Fruit fly (Drosophila melanogaster) whole organism, embryonic: Measurements from ENCODE around the gene Baldspot.
A peak's percentile ranks its signal among the peaks of the same experiment; 100 is the strongest.

Experiments used
- Abd-B ChIP-seq: fragments of 200-800 bp; sonication (Bioruptor generic); optimal IDR thresholded peaks from 2 replicates; lab custom pipeline; 2018; ENCODE audit warnings: missing biosample characterization, mild to moderate bottlenecking, missing genetic modification characterization, moderate library complexity
- CG10654 ChIP-seq: fragments of 200-800 bp; sonication (Bioruptor generic); optimal IDR thresholded peaks from 2 replicates; lab custom pipeline; 2016; ENCODE audit warnings: missing biosample characterization, missing genetic modification characterization
- CG1233 ChIP-seq: fragments of 200-800 bp; sonication (Bioruptor generic); optimal IDR thresholded peaks from 4 replicates; lab custom pipeline; 2018; ENCODE audit warnings: missing biosample characterization, mild to moderate bottlenecking, missing genetic modification characterization
- CG12659 ChIP-seq: fragments of 200-800 bp; sonication (Bioruptor generic); optimal IDR thresholded peaks from 3 replicates; lab custom pipeline; 2017; ENCODE audit warnings: mild to moderate bottlenecking, missing biosample characterization, missing genetic modification reagents, missing genetic modification characterization
- CG13775 ChIP-seq: fragments of 200-800 bp; sonication (Bioruptor generic); optimal IDR thresholded peaks from 3 replicates; lab custom pipeline; 2017; ENCODE audit warnings: missing biosample characterization, mild to moderate bottlenecking, missing genetic modification characterization
- CG14441 ChIP-seq: fragments of 200-800 bp; sonication (Bioruptor generic); IDR thresholded peaks from 2 replicates; pipeline ENCODE4 v1.3.6; 2022; ENCODE audit warnings: missing biosample characterization, missing genetic modification characterization
- CG15269 ChIP-seq: fragments of 200-800 bp; sonication (Bioruptor generic); optimal IDR thresholded peaks from 2 replicates; lab custom pipeline; 2018; ENCODE audit warnings: missing biosample characterization, mild to moderate bottlenecking, missing genetic modification characterization, moderate library complexity
- CG15514 ChIP-seq: fragments of 200-800 bp; sonication (Bioruptor generic); optimal IDR thresholded peaks from 3 replicates; lab custom pipeline; 2017; ENCODE audit warnings: missing biosample characterization, missing genetic modification characterization, mild to moderate bottlenecking, moderate library complexity, missing genetic modification reagents
- CG16813 ChIP-seq: fragments of 200-800 bp; sonication (Bioruptor generic); IDR thresholded peaks from 3 replicates; pipeline ENCODE4 v1.3.6; 2022; ENCODE audit warnings: missing biosample characterization, missing genetic modification characterization; ENCODE audit not compliant: partially characterized antibody
- CG17829 ChIP-seq: fragments of 200-800 bp; optimal IDR thresholded peaks from 2 replicates; lab custom pipeline; 2019; ENCODE audit warnings: missing biosample characterization, mild to moderate bottlenecking, missing genetic modification characterization, moderate library complexity
- CG18599 ChIP-seq: fragments of 200-800 bp; sonication (Bioruptor generic); optimal IDR thresholded peaks from 3 replicates; lab custom pipeline; 2017; ENCODE audit warnings: missing biosample characterization, missing genetic modification characterization, mild to moderate bottlenecking, moderate library complexity, missing genetic modification reagents
- CG33213 ChIP-seq: fragments of 200-800 bp; sonication (Bioruptor generic); optimal IDR thresholded peaks from 3 replicates; lab custom pipeline; 2016; ENCODE audit warnings: missing biosample characterization, missing genetic modification characterization
- CG4404 ChIP-seq: fragments of 200-800 bp; sonication (Bioruptor generic); IDR thresholded peaks from 2 replicates; pipeline ENCODE4 v1.3.6; 2022; ENCODE audit warnings: missing biosample characterization, missing genetic modification characterization
- CG4854 ChIP-seq: fragments of 200-800 bp; sonication (Bioruptor generic); optimal IDR thresholded peaks from 2 replicates; lab custom pipeline; 2016; ENCODE audit warnings: missing biosample characterization, missing genetic modification characterization, inconsistent platforms
- CG6813 ChIP-seq: fragments of 200-800 bp; sonication (Bioruptor generic); optimal IDR thresholded peaks from 2 replicates; lab custom pipeline; 2017; ENCODE audit warnings: missing biosample characterization, missing genetic modification characterization, mild to moderate bottlenecking, moderate library complexity, missing genetic modification reagents
- Dip2 ChIP-seq: fragments of 200-800 bp; sonication (Bioruptor generic); IDR thresholded peaks from 2 replicates; pipeline ENCODE4 v1.3.6; 2022; ENCODE audit warnings: missing biosample characterization, missing genetic modification characterization
- E2f2 ChIP-seq: fragments of 200-800 bp; sonication (Bioruptor generic); IDR thresholded peaks from 2 replicates; pipeline ENCODE4 v1.3.6; 2022; ENCODE audit warnings: missing biosample characterization, missing genetic modification characterization
- Fer1 ChIP-seq: fragments of 200-800 bp; sonication (Bioruptor generic); optimal IDR thresholded peaks from 2 replicates; lab custom pipeline; 2017; ENCODE audit warnings: missing biosample characterization, mild to moderate bottlenecking, missing genetic modification characterization
- Gug ChIP-seq: fragments of 200-800 bp; sonication (Bioruptor generic); IDR thresholded peaks from 4 replicates; pipeline ENCODE4 v1.3.6; 2022; ENCODE audit warnings: missing biosample characterization, missing genetic modification characterization
- HLH3B ChIP-seq: fragments of 200-800 bp; sonication (Bioruptor generic); IDR thresholded peaks from 2 replicates; pipeline ENCODE4 v1.3.6; 2022; ENCODE audit warnings: missing biosample characterization, missing genetic modification characterization
- Hmr ChIP-seq: fragments of 200-800 bp; sonication (Bioruptor generic); optimal IDR thresholded peaks from 3 replicates; lab custom pipeline; 2017; ENCODE audit warnings: mild to moderate bottlenecking, missing biosample characterization, missing genetic modification reagents, missing genetic modification characterization
- Hmx ChIP-seq: fragments of 200-800 bp; sonication (Bioruptor generic); optimal IDR thresholded peaks from 2 replicates; lab custom pipeline; 2016; ENCODE audit warnings: missing biosample characterization, missing genetic modification characterization
- Hr51 ChIP-seq, 2 experiments: fragments of 200-800 bp; sonication (Bioruptor generic); optimal IDR thresholded peaks; 2 replicates in 1 of 2; 3 replicates in 1 of 2; lab custom pipeline; 2016 to 2018; ENCODE audit warnings: missing biosample characterization in 2 of 2, missing genetic modification characterization in 2 of 2, mild to moderate bottlenecking in 1 of 2, moderate library complexity in 1 of 2
- Kr ChIP-seq: fragments of 200-800 bp; sonication (Bioruptor generic); optimal IDR thresholded peaks from 2 replicates; lab custom pipeline; 2017; ENCODE audit warnings: missing biosample characterization, mild to moderate bottlenecking, missing genetic modification characterization
- Mad ChIP-seq: fragments of 200-800 bp; sonication (Bioruptor generic); optimal IDR thresholded peaks from 2 replicates; lab custom pipeline; 2016; ENCODE audit warnings: missing biosample characterization, missing genetic modification characterization
- Med ChIP-seq: fragments of 200-800 bp; sonication (Bioruptor generic); peaks from one replicate; lab custom pipeline; 2016; ENCODE audit warnings: missing biosample characterization, missing genetic modification characterization, mild to moderate bottlenecking, inconsistent platforms, moderate library complexity
- Ssrp ChIP-seq: fragments of 200-800 bp; sonication (Bioruptor generic); optimal IDR thresholded peaks from 2 replicates; lab custom pipeline; 2018; ENCODE audit warnings: missing biosample characterization, mild to moderate bottlenecking, missing genetic modification characterization, moderate library complexity
- TFAM ChIP-seq: fragments of 200-800 bp; sonication (Bioruptor generic); optimal IDR thresholded peaks from 2 replicates; lab custom pipeline; 2017; ENCODE audit warnings: missing biosample characterization, missing genetic modification characterization, inconsistent platforms
- Taf1 ChIP-seq: fragments of 200-800 bp; sonication (Bioruptor generic); IDR thresholded peaks from 2 replicates; pipeline ENCODE4 v1.3.6; 2022; ENCODE audit warnings: missing biosample characterization, missing genetic modification characterization
- YL-1 ChIP-seq: fragments of 200-800 bp; sonication (Bioruptor generic); optimal IDR thresholded peaks from 3 replicates; lab custom pipeline; 2017; ENCODE audit warnings: missing biosample characterization, mild to moderate bottlenecking, missing genetic modification characterization
- amos ChIP-seq: fragments of 200-800 bp; sonication (Bioruptor generic); IDR thresholded peaks from 2 replicates; pipeline ENCODE4 v1.3.6; 2022; ENCODE audit warnings: missing biosample characterization, missing genetic modification characterization; ENCODE audit not compliant: partially characterized antibody
- bsh ChIP-seq, 2 experiments: fragments of 200-800 bp; sonication (Bioruptor generic); optimal IDR thresholded peaks; 2 replicates each; lab custom pipeline; 2017 to 2018; ENCODE audit warnings: mild to moderate bottlenecking in 2 of 2, missing biosample characterization in 2 of 2, missing genetic modification characterization in 2 of 2, moderate library complexity in 1 of 2
- ems ChIP-seq: fragments of 200-800 bp; sonication (Bioruptor generic); optimal IDR thresholded peaks from 3 replicates; lab custom pipeline; 2016; ENCODE audit warnings: missing biosample characterization, missing genetic modification characterization
- hkb ChIP-seq, 2 experiments: fragments of 200-800 bp in 1 of 2; fragments of >200 bp in 1 of 2; sonication (Bioruptor generic) in 1 of 2; IDR thresholded peaks in 1 of 2; optimal IDR thresholded peaks in 1 of 2; 2 replicates each; pipeline versions ENCODE4 v1.3.6 to Lab custom; 2017 to 2022; ENCODE audit warnings: missing biosample characterization in 1 of 2, missing genetic modification characterization in 1 of 2
- jing ChIP-seq: fragments of 200-800 bp; sonication (Bioruptor generic); optimal IDR thresholded peaks from 2 replicates; lab custom pipeline; 2018; ENCODE audit warnings: missing biosample characterization, mild to moderate bottlenecking, missing genetic modification characterization
- kay ChIP-seq: fragments of 200-800 bp; sonication (Bioruptor generic); optimal IDR thresholded peaks from 2 replicates; lab custom pipeline; 2016; ENCODE audit warnings: missing biosample characterization, missing genetic modification characterization
- lab ChIP-seq: fragments of 200-800 bp; sonication (Bioruptor generic); optimal IDR thresholded peaks from 3 replicates; lab custom pipeline; 2017; ENCODE audit warnings: missing biosample characterization, missing genetic modification characterization, mild to moderate bottlenecking, moderate library complexity, missing genetic modification reagents
- lola ChIP-seq, 3 experiments: fragments of >200 bp in 2 of 3; fragments of 200-800 bp in 1 of 3; sonication (Bioruptor generic) in 1 of 3; optimal IDR thresholded peaks; 2 replicates each; lab custom pipeline; 2017 to 2019; ENCODE audit warnings: missing biosample characterization in 3 of 3, missing genetic modification characterization in 3 of 3, mild to moderate bottlenecking in 1 of 3, moderate library complexity in 1 of 3
- nmo ChIP-seq: fragments of 200-800 bp; sonication (Bioruptor generic); optimal IDR thresholded peaks from 2 replicates; lab custom pipeline; 2018; ENCODE audit warnings: missing biosample characterization, mild to moderate bottlenecking, missing genetic modification characterization, moderate library complexity
- pan ChIP-seq, 4 experiments: fragments of >200 bp in 3 of 4; fragments of 200-800 bp in 1 of 4; sonication (Bioruptor generic) in 1 of 4; optimal IDR thresholded peaks in 3 of 4; IDR thresholded peaks in 1 of 4; 2 replicates each; pipeline versions ENCODE4 v1.3.6 to Lab custom; 2017 to 2022; ENCODE audit warnings: missing biosample characterization in 2 of 4, missing genetic modification characterization in 2 of 4, mixed read lengths in 1 of 4
- pnt ChIP-seq: fragments of 200-800 bp; sonication (Bioruptor generic); optimal IDR thresholded peaks from 3 replicates; lab custom pipeline; 2016; ENCODE audit warnings: missing biosample characterization, missing genetic modification characterization
- pzg ChIP-seq: fragments of 200-800 bp; sonication (Bioruptor generic); optimal IDR thresholded peaks from 3 replicates; lab custom pipeline; 2018; ENCODE audit warnings: missing biosample characterization, mild to moderate bottlenecking, missing genetic modification characterization, moderate library complexity
- ssp ChIP-seq: fragments of 200-800 bp; sonication (Bioruptor generic); IDR thresholded peaks from 2 replicates; pipeline ENCODE4 v1.3.6; 2022; ENCODE audit warnings: missing biosample characterization, missing genetic modification characterization
- stwl ChIP-seq: fragments of 200-800 bp; sonication (Bioruptor generic); optimal IDR thresholded peaks from 3 replicates; lab custom pipeline; 2018; ENCODE audit warnings: missing biosample characterization, mild to moderate bottlenecking, missing genetic modification characterization, moderate library complexity
- vvl ChIP-seq: fragments of 200-800 bp; sonication (Bioruptor generic); IDR thresholded peaks from 2 replicates; pipeline ENCODE4 v1.3.6; 2022; ENCODE audit warnings: missing biosample characterization, missing genetic modification characterization
- zf30C ChIP-seq: fragments of 200-800 bp; sonication (Bioruptor generic); optimal IDR thresholded peaks from 3 replicates; lab custom pipeline; 2018; ENCODE audit warnings: missing biosample characterization, mild to moderate bottlenecking, missing genetic modification characterization

Baldspot gene

dm6 chr3L:16710258-16711020, 49.0 kb upstream of the Baldspot start (continued):
- no peak for TF ChIP-seq pzg (GFP tag; lab: Kevin White, UChicago)
- no peak for TF ChIP-seq jing (GFP tag; lab: Kevin White, UChicago)
- TF ChIP-seq CG4404: peak; percentile 43; the same call in 1 of the 2 replicates
- no peak for TF ChIP-seq CG4854 (GFP tag; lab: Kevin White, UChicago)
- TF ChIP-seq pan (optimal IDR thresholded peaks at IDR 0.05; lab: Kevin White, UChicago): no peak
- peak in 1 of 2 experiments; percentile 28 for TF ChIP-seq pan (GFP tag; optimal IDR thresholded peaks at IDR 0.05 in 1 of 2, IDR thresholded peaks at IDR 0.05 in 1 of 2)
- peak in 1 of 3 experiments; percentile 12 for TF ChIP-seq lola (GFP tag; optimal IDR thresholded peaks at IDR 0.05; lab: Kevin White, UChicago)
- peak in 1 of 2 experiments; percentile 20 for TF ChIP-seq bsh (GFP tag; optimal IDR thresholded peaks at IDR 0.05; lab: Kevin White, UChicago)
- TF ChIP-seq Hr51 (GFP tag; optimal IDR thresholded peaks at IDR 0.05; lab: Kevin White, UChicago): peak in 1 of 2 experiments; percentile 19
- peak; percentile 25 for TF ChIP-seq CG6813 (GFP tag; lab: Kevin White, UChicago)
- no peak for TF ChIP-seq CG33213
- peak; percentile 6 for TF ChIP-seq Ssrp (tag; lab: Kevin White, UChicago)
- TF ChIP-seq TFAM (GFP tag; lab: Kevin White, UChicago): no peak
- peak; percentile 63 for TF ChIP-seq CG14441 (GFP tag; lab: Robert Waterston, UW)
- no peak for TF ChIP-seq Dip2 (GFP tag; lab: Robert Waterston, UW)
- TF ChIP-seq Hmr (GFP tag; lab: Kevin White, UChicago): peak; percentile 60
- TF ChIP-seq nmo (GFP tag; lab: Kevin White, UChicago): peak; percentile 71
- peak; percentile 68 for TF ChIP-seq lab
- TF ChIP-seq Med (GFP tag; lab: Kevin White, UChicago): peak; percentile 68
- TF ChIP-seq CG13775 (GFP tag; lab: Kevin White, UChicago): peak; percentile 28
- peak; percentile 60 for TF ChIP-seq Fer1
- TF ChIP-seq CG12659 (GFP tag; lab: Kevin White, UChicago): peak; percentile 7
- peak; percentile 38 for TF ChIP-seq CG17829 (tag; lab: Kevin White, UChicago)
- peak; percentile 45; the same call in 1 of the 4 replicates for TF ChIP-seq Gug (GFP tag; lab: Robert Waterston, UW)
- TF ChIP-seq CG1233: no peak
- no peak for TF ChIP-seq ssp (GFP tag; lab: Robert Waterston, UW)
- TF ChIP-seq vvl (GFP tag; lab: Robert Waterston, UW): peak; percentile 35; the same call in 1 of the 2 replicates
- TF ChIP-seq Abd-B (GFP tag; lab: Kevin White, UChicago): peak; percentile 59
- TF ChIP-seq CG10654 (GFP tag; lab: Kevin White, UChicago): peak; percentile 41
- peak; percentile 74 for TF ChIP-seq CG18599
- no peak for TF ChIP-seq Hmx (GFP tag; lab: Kevin White, UChicago)
- TF ChIP-seq E2f2: peak; percentile 28; the same call in 1 of the 2 replicates
- peak; percentile 35; the same call in 1 of the 2 replicates for TF ChIP-seq HLH3B
- TF ChIP-seq CG16813 (GFP tag; lab: Robert Waterston, UW): no peak
- TF ChIP-seq CG15269 (tag; lab: Kevin White, UChicago): peak; percentile 43
- TF ChIP-seq CG15514 (GFP tag; lab: Kevin White, UChicago): peak; percentile 16
- TF ChIP-seq, all 482 proteins: peak for 146

dm6 chr3L:16709673-16710257, 48.4 kb upstream of the Baldspot start:
- TF ChIP-seq Taf1 (GFP tag; lab: Robert Waterston, UW) (no peak), ems (GFP tag; lab: Kevin White, UChicago) (no peak), zf30C (GFP tag; lab: Kevin White, UChicago) (no peak), amos (GFP tag; lab: Robert Waterston, UW) (no peak), stwl (tag; lab: Kevin White, UChicago) (no peak), kay (no peak), Mad (GFP tag; lab: Kevin White, UChicago) (no peak), hkb (optimal IDR thresholded peaks at IDR 0.05; lab: Kevin White, UChicago) (no peak), hkb (GFP tag; IDR thresholded peaks at IDR 0.05; lab: Robert Waterston, UW) (peak; percentile 23; the same call in 1 of the 2 replicates), pnt (no peak), Kr (GFP tag; lab: Kevin White, UChicago) (no peak), YL-1 (GFP tag; lab: Kevin White, UChicago) (no peak)
